4 fruit fly cellular contexts compared by ENCODE assay signal in genomic region chr2L:5904585-5904984, dm6.
A peak's percentile ranks its signal among the peaks of the same experiment; 100 is the strongest.
TF ChIP-seq lines count a peak whose summit lies in the region.

Gene CG9021 (minus strand): TSS chr2L:5904689.

- TF ChIP-seq CTCF in whole organism, embryonic (GFP tag; optimal IDR thresholded peaks at IDR 0.05; lab: Kevin White, UChicago) = no peak

TF ChIP-seq in whole organism, embryonic, 481 proteins besides CTCF, POLR2A, EP300 and RAD21:
- peak; percentile 38; the same call in 1 of the 2 replicates for TF ChIP-seq chm (GFP tag; IDR thresholded peaks at IDR 0.05; lab: Robert Waterston, UW)
- peak; percentile 10 for TF ChIP-seq CG15696 (tag; optimal IDR thresholded peaks at IDR 0.05; lab: Kevin White, UChicago)
- no peak for TF ChIP-seq Meics (GFP tag; optimal IDR thresholded peaks at IDR 0.05; lab: Kevin White, UChicago)
- TF ChIP-seq sens (GFP tag; lab: Kevin White, UChicago) = peak; percentile 58
- peak; percentile 10; the same call in 1 of the 3 replicates for TF ChIP-seq dysf (GFP tag; IDR thresholded peaks at IDR 0.05; lab: Robert Waterston, UW)
- TF ChIP-seq repo (GFP tag; optimal IDR thresholded peaks at IDR 0.05; lab: Kevin White, UChicago) = no peak
- TF ChIP-seq CG4360 (GFP tag; IDR thresholded peaks at IDR 0.05; lab: Robert Waterston, UW) = no peak
- no peak for TF ChIP-seq salm (tag; optimal IDR thresholded peaks at IDR 0.05; lab: Kevin White, UChicago)
- TF ChIP-seq CG6272 (GFP tag; IDR thresholded peaks at IDR 0.05; lab: Robert Waterston, UW) = no peak
- TF ChIP-seq Xrp1 (GFP tag; IDR thresholded peaks at IDR 0.05; lab: Robert Waterston, UW) = peak; percentile 22; the same call in 1 of the 2 replicates

TF ChIP-seq in whole organism, prepupa, 60 proteins besides CTCF, POLR2A, EP300 and RAD21:
- TF ChIP-seq net (GFP tag; optimal IDR thresholded peaks at IDR 0.05; lab: Kevin White, UChicago) = no peak
- peak; percentile 37 for TF ChIP-seq cyc (GFP tag; optimal IDR thresholded peaks at IDR 0.05; lab: Kevin White, UChicago)
- peak; percentile 52 for TF ChIP-seq Sox102F (GFP tag; optimal IDR thresholded peaks at IDR 0.05; lab: Kevin White, UChicago)
- peak; percentile 18 for TF ChIP-seq CG34406 (GFP tag; optimal IDR thresholded peaks at IDR 0.05; lab: Kevin White, UChicago)
- TF ChIP-seq fkh (GFP tag; optimal IDR thresholded peaks at IDR 0.05; lab: Kevin White, UChicago) = no peak
- peak; percentile 69 for TF ChIP-seq esn (GFP tag; optimal IDR thresholded peaks at IDR 0.05; lab: Kevin White, UChicago)
- TF ChIP-seq Ets21C (GFP tag; optimal IDR thresholded peaks at IDR 0.05; lab: Kevin White, UChicago) = peak; percentile 33
- peak; percentile 16 for TF ChIP-seq lz (GFP tag; optimal IDR thresholded peaks at IDR 0.05; lab: Kevin White, UChicago)
- TF ChIP-seq Eip93F (GFP tag; optimal IDR thresholded peaks at IDR 0.05; lab: Kevin White, UChicago) = no peak
- peak; percentile 35 for TF ChIP-seq Hr39 (GFP tag; optimal IDR thresholded peaks at IDR 0.05; lab: Kevin White, UChicago)
- TF ChIP-seq Eip78C (GFP tag; lab: Kevin White, UChicago) = peak; percentile 54
- TF ChIP-seq CG6792 (GFP tag; optimal IDR thresholded peaks at IDR 0.05; lab: Kevin White, UChicago) = peak; percentile 30
- peak; percentile 58 for TF ChIP-seq Smox (GFP tag; optimal IDR thresholded peaks at IDR 0.05; lab: Kevin White, UChicago)
- peak; percentile 57 for TF ChIP-seq Met (GFP tag; optimal IDR thresholded peaks at IDR 0.05; lab: Kevin White, UChicago)
- peak; percentile 49 for TF ChIP-seq svp (GFP tag; lab: Kevin White, UChicago)
- peak; percentile 14 for TF ChIP-seq CG8632 (GFP tag; optimal IDR thresholded peaks at IDR 0.05; lab: Kevin White, UChicago)
- TF ChIP-seq Blimp-1 (GFP tag; optimal IDR thresholded peaks at IDR 0.05; lab: Kevin White, UChicago) = peak; percentile 23
- TF ChIP-seq dsx (GFP tag; optimal IDR thresholded peaks at IDR 0.05; lab: Kevin White, UChicago; ENCODE audit: poor library complexity, severe bottlenecking) = no peak
- TF ChIP-seq vri (GFP tag; optimal IDR thresholded peaks at IDR 0.05; lab: Kevin White, UChicago) = peak; percentile 49
- TF ChIP-seq Sox15 (GFP tag; optimal IDR thresholded peaks at IDR 0.05; lab: Kevin White, UChicago) = no peak
- peak; percentile 6 for TF ChIP-seq CG3919 (GFP tag; optimal IDR thresholded peaks at IDR 0.05; lab: Kevin White, UChicago)
- TF ChIP-seq topi (GFP tag; optimal IDR thresholded peaks at IDR 0.05; lab: Kevin White, UChicago) = peak; percentile 55

TF ChIP-seq in whole organism, pupa, 21 proteins besides CTCF, POLR2A, EP300 and RAD21:
- TF ChIP-seq Snoo (tag; optimal IDR thresholded peaks at IDR 0.05; lab: Kevin White, UChicago) (peak; percentile 27), CG14655 (GFP tag; optimal IDR thresholded peaks at IDR 0.05; lab: Kevin White, UChicago) (no peak)

TF ChIP-seq in whole organism, wandering third instar larva, 38 proteins besides CTCF, POLR2A, EP300 and RAD21:
- TF ChIP-seq br (GFP tag; optimal IDR thresholded peaks at IDR 0.05; lab: Kevin White, UChicago) (peak; percentile 76), Dif (GFP tag; optimal IDR thresholded peaks at IDR 0.05; lab: Kevin White, UChicago; ENCODE audit: partially characterized antibody) (no peak), Vsx2 (GFP tag; optimal IDR thresholded peaks at IDR 0.05; lab: Kevin White, UChicago; ENCODE audit: partially characterized antibody) (no peak), woc (GFP tag; optimal IDR thresholded peaks at IDR 0.05; lab: Kevin White, UChicago) (no peak), Jra (GFP tag; optimal IDR thresholded peaks at IDR 0.05; lab: Kevin White, UChicago) (peak; percentile 51), h (GFP tag; optimal IDR thresholded peaks at IDR 0.05; lab: Kevin White, UChicago) (peak; percentile 69), pan (optimal IDR thresholded peaks at IDR 0.05; lab: Kevin White, UChicago) (no peak), usp (GFP tag; optimal IDR thresholded peaks at IDR 0.05; lab: Kevin White, UChicago) (no peak), dmrt93B (GFP tag; optimal IDR thresholded peaks at IDR 0.05; lab: Kevin White, UChicago) (peak; percentile 49), HLH106 (tag; optimal IDR thresholded peaks at IDR 0.05; lab: Kevin White, UChicago) (peak; percentile 32), dsf (GFP tag; optimal IDR thresholded peaks at IDR 0.05; lab: Kevin White, UChicago; ENCODE audit: borderline replicate concordance) (peak; percentile 54), fru (GFP tag; optimal IDR thresholded peaks at IDR 0.05; lab: Kevin White, UChicago) (peak; percentile 30), lola (GFP tag; optimal IDR thresholded peaks at IDR 0.05; lab: Kevin White, UChicago) (no peak), tai (GFP tag; optimal IDR thresholded peaks at IDR 0.05; lab: Kevin White, UChicago) (peak; percentile 87), OdsH (GFP tag; optimal IDR thresholded peaks at IDR 0.05; lab: Kevin White, UChicago) (peak; percentile 71), Abd-B (GFP tag; optimal IDR thresholded peaks at IDR 0.05; lab: Kevin White, UChicago) (no peak), Sp1 (GFP tag; optimal IDR thresholded peaks at IDR 0.05; lab: Kevin White, UChicago) (peak; percentile 49), Hr78 (GFP tag; optimal IDR thresholded peaks at IDR 0.05; lab: Kevin White, UChicago) (no peak), brk (GFP tag; optimal IDR thresholded peaks at IDR 0.05; lab: Kevin White, UChicago) (no peak), psq (GFP tag; optimal IDR thresholded peaks at IDR 0.05; lab: Kevin White, UChicago) (peak; percentile 48), rgr (GFP tag; optimal IDR thresholded peaks at IDR 0.05; lab: Kevin White, UChicago) (peak; percentile 76), N (GFP tag; optimal IDR thresholded peaks at IDR 0.05; lab: Kevin White, UChicago) (no peak), sv (GFP tag; optimal IDR thresholded peaks at IDR 0.05; lab: Kevin White, UChicago) (no peak), CG32264 (GFP tag; optimal IDR thresholded peaks at IDR 0.05; lab: Kevin White, UChicago) (peak; percentile 32), Dfd (GFP tag; optimal IDR thresholded peaks at IDR 0.05; lab: Kevin White, UChicago) (no peak), foxo (GFP tag; optimal IDR thresholded peaks at IDR 0.05; lab: Kevin White, UChicago) (peak in 1 of 2 experiments; percentile 52), Hnf4 (GFP tag; optimal IDR thresholded peaks at IDR 0.05; lab: Kevin White, UChicago) (peak; percentile 88), Hr83 (GFP tag; optimal IDR thresholded peaks at IDR 0.05; lab: Kevin White, UChicago; ENCODE audit: poor library complexity, severe bottlenecking) (peak; percentile 91), Rel (GFP tag; optimal IDR thresholded peaks at IDR 0.05; lab: Kevin White, UChicago) (no peak), Rel (tag; optimal IDR thresholded peaks at IDR 0.05; lab: Kevin White, UChicago) (no peak), ey (GFP tag; optimal IDR thresholded peaks at IDR 0.05; lab: Kevin White, UChicago) (peak; percentile 21), CG9705 (GFP tag; optimal IDR thresholded peaks at IDR 0.05; lab: Kevin White, UChicago) (peak; percentile 63), GATAd (GFP tag; optimal IDR thresholded peaks at IDR 0.05; lab: Kevin White, UChicago) (peak; percentile 27), Mio (GFP tag; optimal IDR thresholded peaks at IDR 0.05; lab: Kevin White, UChicago) (no peak)

Comparison
In these comparisons a context has a peak if more than half of its experiments do, and no peak if none do; other contexts are left out.
1. Of the 7 proteins assayed by ChIP-seq in both whole organism, embryonic and whole organism, prepupa: peak only in whole organism, embryonic: none; only in whole organism, prepupa: Blimp-1, Hr39 and Sox102F; in both: none; in neither: 4.